Worm (Caenorhabditis elegans): Measurements from ENCODE around the gene F28C6.8.

ce11 chrII:8634386-8634785 lies 27.7 kb downstream of the F28C6.8 start, which contains the start of gene cutl-12:
- TF ChIP-seq tab-1 (GFP tag; IDR thresholded peaks at IDR 0.05), result no peak
- no peak for TF ChIP-seq T22C8.4 (GFP tag; IDR thresholded peaks at IDR 0.05)
- no peak for TF ChIP-seq flt-1 (GFP tag; IDR thresholded peaks at IDR 0.05)
- TF ChIP-seq cog-1 (tag; optimal IDR thresholded peaks at IDR 0.05), result no peak
- TF ChIP-seq ref-1 (GFP tag; conservative IDR thresholded peaks at IDR 0.05), result no peak
